Fruit fly (Drosophila melanogaster): Measurements from ENCODE around the gene bowl.

dm6 chr2L:3775767-3776351 is 4.4 kb downstream of the bowl start:
- no peak for TF ChIP-seq cic (GFP tag; optimal IDR thresholded peaks at IDR 0.05)
- TF ChIP-seq Hr96 (GFP tag; optimal IDR thresholded peaks at IDR 0.05): peak; percentile 15
- TF ChIP-seq CG11617 (GFP tag; optimal IDR thresholded peaks at IDR 0.05): peak; percentile 32
- TF ChIP-seq CG7045 (GFP tag; optimal IDR thresholded peaks at IDR 0.05): no peak
- no peak for TF ChIP-seq Mnt (GFP tag; optimal IDR thresholded peaks at IDR 0.05)
- no peak for TF ChIP-seq CG7101 (tag; optimal IDR thresholded peaks at IDR 0.05)
- no peak for TF ChIP-seq bab1 (GFP tag; optimal IDR thresholded peaks at IDR 0.05)
- TF ChIP-seq tj (GFP tag; optimal IDR thresholded peaks at IDR 0.05): no peak
- TF ChIP-seq cnc (optimal IDR thresholded peaks at IDR 0.05): no peak
- no peak for TF ChIP-seq kay (GFP tag; ENCODE audit: borderline replicate concordance)
- no peak for TF ChIP-seq CG33017 (tag; optimal IDR thresholded peaks at IDR 0.05)
- TF ChIP-seq CG1620 (GFP tag; optimal IDR thresholded peaks at IDR 0.05): no peak
- no peak for TF ChIP-seq ovo (GFP tag; optimal IDR thresholded peaks at IDR 0.05)
